Worm (Caenorhabditis elegans): Measurements from ENCODE around the gene C17B7.5.

C17B7.5 gene

DNA sequence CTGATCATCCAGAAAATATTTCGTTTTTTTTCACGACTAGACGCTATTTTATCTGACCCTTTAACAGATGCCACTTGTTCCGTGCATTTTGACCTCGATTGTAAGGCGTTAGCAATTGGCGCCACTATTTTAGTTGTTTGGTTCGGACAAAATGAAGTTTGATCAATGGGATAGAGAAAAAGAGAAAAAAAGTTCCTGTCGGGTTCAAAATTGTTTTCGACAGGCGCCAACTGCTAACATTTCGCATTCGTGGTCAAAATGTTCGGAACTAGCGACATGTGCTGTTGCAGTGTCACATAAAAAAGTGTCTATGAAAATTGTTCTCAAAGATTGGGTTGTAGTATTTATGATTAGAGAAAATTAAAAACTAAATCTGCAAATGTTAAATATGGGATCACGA lies 14.1 kb downstream of the C17B7.5 start:
- TF ChIP-seq pbrm-1 (GFP tag; IDR thresholded peaks at IDR 0.05) (no peak), F49E8.2 (tag; optimal IDR thresholded peaks at IDR 0.05; ENCODE audit: insufficient read depth) (no peak), him-1 (tag; optimal IDR thresholded peaks at IDR 0.05) (no peak), madf-3 (GFP tag; IDR thresholded peaks at IDR 0.05) (no peak), snpc-3.4 (tag; optimal IDR thresholded peaks at IDR 0.05) (no peak), F39B2.1 (GFP tag; IDR thresholded peaks at IDR 0.05) (no peak), cebp-1 (GFP tag; IDR thresholded peaks at IDR 0.05) (no peak), cebp-1 (tag; optimal IDR thresholded peaks at IDR 0.05) (no peak), hmg-1.2 (GFP tag; IDR thresholded peaks at IDR 0.05) (no peak), F55B11.4 (tag; optimal IDR thresholded peaks at IDR 0.05; ENCODE audit: borderline replicate concordance, insufficient read depth) (no peak), lir-1 (GFP tag; conservative IDR thresholded peaks at IDR 0.05) (no peak), ceh-79 (tag; optimal IDR thresholded peaks at IDR 0.05) (no peak), bed-2 (GFP tag; IDR thresholded peaks at IDR 0.05) (no peak), lin-35 (GFP tag; optimal IDR thresholded peaks at IDR 0.05) (no peak), ceh-58 (GFP tag; IDR thresholded peaks at IDR 0.05) (no peak), zim-3 (tag; optimal IDR thresholded peaks at IDR 0.05) (no peak), dpl-1 (GFP tag; optimal IDR thresholded peaks at IDR 0.05) (no peak), mes-4 (tag; optimal IDR thresholded peaks at IDR 0.05) (no peak), ekl-4 (GFP tag; IDR thresholded peaks at IDR 0.05) (no peak), Y56A3A.18 (GFP tag; IDR thresholded peaks at IDR 0.05) (no peak), egl-18 (GFP tag; IDR thresholded peaks at IDR 0.05) (no peak)

DNA sequence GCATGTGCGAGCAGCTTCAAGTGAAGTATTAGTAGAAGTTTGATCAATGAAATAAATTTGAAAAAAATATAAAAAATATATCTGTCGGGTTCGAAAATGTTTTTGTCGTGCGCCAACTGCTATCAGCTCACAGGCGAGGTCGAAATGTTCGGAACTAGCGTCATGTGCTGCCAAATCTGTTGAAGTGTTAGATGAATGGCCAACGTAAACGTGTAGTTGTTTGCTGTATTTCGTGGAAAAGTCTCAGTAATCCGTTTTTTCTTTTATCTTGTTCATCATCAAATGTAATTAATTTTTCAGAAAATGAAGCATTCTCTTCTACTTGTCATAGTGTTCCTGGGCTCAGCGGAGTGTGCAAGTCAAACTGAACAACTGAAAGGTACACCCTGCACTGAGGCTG lies 16.4 kb downstream of the C17B7.5 start, which contains the start of gene C17B7.15:
C17B7.15 (plus strand) TSS at position 301 of the 400 bp plus-strand sequence.
- TF ChIP-seq mxl-1 (tag; optimal IDR thresholded peaks at IDR 0.05) (no peak), Y53F4B.3 (GFP tag; IDR thresholded peaks at IDR 0.05) (no peak), egl-44 (GFP tag; IDR thresholded peaks at IDR 0.05) (no peak), D2030.7 (GFP tag; IDR thresholded peaks at IDR 0.05) (no peak), nfya-1 (tag; optimal IDR thresholded peaks at IDR 0.05; ENCODE audit: borderline replicate concordance, insufficient read depth) (no peak), hrde-1 (tag; optimal IDR thresholded peaks at IDR 0.05; ENCODE audit: borderline replicate concordance) (no peak), dox-1 (GFP tag; IDR thresholded peaks at IDR 0.05) (no peak), tbx-9 (tag; optimal IDR thresholded peaks at IDR 0.05; ENCODE audit: borderline replicate concordance) (no peak), nfya-2 (GFP tag; IDR thresholded peaks at IDR 0.05) (no peak), dpff-1 (tag; optimal IDR thresholded peaks at IDR 0.05) (no peak), atf-7 (tag; optimal IDR thresholded peaks at IDR 0.05) (no peak), F10E7.11 (tag; optimal IDR thresholded peaks at IDR 0.05) (no peak), ztf-3 (GFP tag; optimal IDR thresholded peaks at IDR 0.05) (no peak), C17E4.6 (GFP tag; IDR thresholded peaks at IDR 0.05) (no peak), mes-4 (tag; optimal IDR thresholded peaks at IDR 0.05) (no peak), pha-4 (tag; optimal IDR thresholded peaks at IDR 0.05) (no peak), lin-35 (GFP tag; optimal IDR thresholded peaks at IDR 0.05) (no peak), snpc-1.1 (tag; optimal IDR thresholded peaks at IDR 0.05; ENCODE audit: insufficient read depth) (no peak), ccch-3 (GFP tag; optimal IDR thresholded peaks at IDR 0.05) (no peak)

All from whole organism, young adult.